Worm (Caenorhabditis elegans) whole organism, mixed stage, embryonic: Measurements from ENCODE around the gene clec-212.

Experiments
- ceh-83 ChIP-seq: fragments of 200-800 bp; sonication (Bioruptor generic); optimal IDR thresholded peaks from 2 replicates; lab custom pipeline; 2018; ENCODE audit warnings: mild to moderate bottlenecking, missing genetic modification characterization, missing compliant biosample characterization
- elt-3 ChIP-seq: fragments of 150-350 bp; optimal IDR thresholded peaks from 2 replicates; lab custom pipeline; 2014; ENCODE audit warnings: missing biosample characterization, missing genetic modification characterization
- ham-2 ChIP-seq: fragments of 200-800 bp; sonication (Bioruptor generic); optimal IDR thresholded peaks from 2 replicates; lab custom pipeline; 2018; ENCODE audit warnings: mild to moderate bottlenecking, missing genetic modification characterization, missing compliant biosample characterization
- mab-5 ChIP-seq: fragments of 150-350 bp; optimal IDR thresholded peaks from 2 replicates; lab custom pipeline; 2014; ENCODE audit warnings: missing biosample characterization, missing genetic modification characterization
- mep-1 ChIP-seq: fragments of 150-350 bp; optimal IDR thresholded peaks from 2 replicates; lab custom pipeline; 2017; ENCODE audit warnings: missing biosample characterization, missing genetic modification reagents, missing genetic modification characterization, inconsistent platforms
- nhr-12 ChIP-seq: fragments of 150-350 bp; optimal IDR thresholded peaks from 2 replicates; lab custom pipeline; 2014; ENCODE audit warnings: missing biosample characterization, missing genetic modification characterization
- nhr-76 ChIP-seq: sonication (generic microtip); optimal IDR thresholded peaks from 2 replicates; lab custom pipeline; 2017; ENCODE audit warnings: missing biosample characterization, missing genetic modification characterization
- snpc-4 ChIP-seq: fragments of 150-350 bp; optimal IDR thresholded peaks from 2 replicates; lab custom pipeline; 2014; ENCODE audit warnings: missing biosample characterization, missing genetic modification characterization
- ztf-11 ChIP-seq: fragments of 150-350 bp; optimal IDR thresholded peaks from 2 replicates; lab custom pipeline; 2014; ENCODE audit warnings: missing biosample characterization, missing genetic modification characterization

DNA sequence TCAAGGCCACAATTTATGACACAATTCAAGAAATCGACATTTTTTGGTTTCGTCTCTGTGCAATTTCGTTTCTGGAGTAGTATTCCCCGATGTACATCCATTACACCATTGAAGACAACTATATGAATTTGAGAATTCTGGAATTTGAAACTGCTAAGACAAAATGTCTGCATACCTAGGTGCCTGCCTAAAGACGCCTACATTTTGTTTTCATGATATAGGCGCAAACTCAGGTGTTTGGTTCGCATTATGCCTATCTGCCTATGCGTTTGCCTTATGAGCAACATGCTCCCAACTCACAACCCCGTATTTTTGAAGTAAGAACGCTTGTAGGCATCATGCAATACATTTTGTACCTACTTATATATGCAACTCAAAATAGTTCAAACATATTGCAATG is 765 bp upstream of the clec-212 start, which contains the start of gene F19F10.14:
- TF ChIP-seq elt-3 (tag; lab: Kevin White, UChicago), result no peak
- TF ChIP-seq mep-1, result no peak
- TF ChIP-seq mab-5 (tag; lab: Kevin White, UChicago), result no peak
- no peak for TF ChIP-seq nhr-12 (tag; lab: Kevin White, UChicago)
- no peak for TF ChIP-seq ceh-83 (GFP tag; lab: Kevin White, UChicago)
- TF ChIP-seq snpc-4, result no peak
- no peak for TF ChIP-seq nhr-76 (tag; lab: Kevin White, UChicago)
- no peak for TF ChIP-seq ztf-11 (tag; lab: Kevin White, UChicago)
- no peak for TF ChIP-seq ham-2 (GFP tag; lab: Kevin White, UChicago)
